Worm (Caenorhabditis elegans): ENCODE measurements around the gene F55H2.7.
A peak's percentile ranks its signal among the peaks of the same experiment; 100 is the strongest.

Gene F55H2.7

DNA sequence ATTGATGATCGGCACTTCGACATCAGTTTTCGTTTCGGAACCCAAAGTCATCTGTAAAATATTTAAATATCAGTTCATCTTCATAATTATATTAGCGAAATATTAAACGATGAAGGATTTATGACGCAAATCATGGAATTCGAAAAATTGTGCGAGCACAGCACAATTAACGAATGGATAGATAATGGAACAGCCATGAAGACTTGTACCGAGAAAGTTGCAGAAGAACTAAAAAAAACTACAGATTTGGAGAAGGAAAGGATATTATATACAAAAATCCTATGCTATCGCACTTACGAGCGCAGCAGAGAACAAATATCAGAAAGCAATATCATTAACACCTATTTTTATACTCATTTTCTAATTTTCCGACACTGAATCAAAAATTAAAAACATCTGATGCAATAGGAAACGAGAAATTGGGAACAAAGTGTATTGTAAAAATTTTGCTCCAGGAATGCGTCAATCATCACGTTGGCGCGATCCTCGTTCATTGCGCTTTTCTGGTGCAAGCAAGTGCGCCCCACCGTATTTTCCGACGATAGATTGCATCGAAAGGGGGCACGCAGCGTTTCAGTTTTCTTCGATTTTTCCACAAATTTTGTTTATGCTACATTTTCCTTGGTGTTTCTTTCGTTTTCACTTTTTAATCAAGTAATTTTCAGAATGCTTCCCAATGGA, 5.5 kb upstream of the F55H2.7 start, which contains the start of the genes clu-1 and prp-40 (continued):
- TF ChIP-seq let-607 (tag; optimal IDR thresholded peaks at IDR 0.05) (peak in 1 of 2 experiments; percentile 54), B0019.2 (GFP tag; conservative IDR thresholded peaks at IDR 0.05) (0 out of 2 replicates have a peak, but pooled peaks have one; percentile 33), ets-4 (GFP tag; optimal IDR thresholded peaks at IDR 0.05) (no peak), B0336.3 (GFP tag; IDR thresholded peaks at IDR 0.05) (peak; percentile 80), efl-1 (GFP tag; optimal IDR thresholded peaks at IDR 0.05) (peak; percentile 54), ztf-18 (tag; optimal IDR thresholded peaks at IDR 0.05) (peak; percentile 98), ekl-4 (GFP tag; IDR thresholded peaks at IDR 0.05) (peak; percentile 85), Y53G8AR.9 (GFP tag; conservative IDR thresholded peaks at IDR 0.05) (peak; percentile 80; the same call in 1 of the 2 replicates), madf-3 (GFP tag; IDR thresholded peaks at IDR 0.05) (no peak), tbp1 (GFP tag; optimal IDR thresholded peaks at IDR 0.05) (peak; percentile 58), mcd-1 (GFP tag; IDR thresholded peaks at IDR 0.05) (peak; percentile 95), nhr-80 (tag; optimal IDR thresholded peaks at IDR 0.05) (peak; percentile 76), rcor-1 (GFP tag; IDR thresholded peaks at IDR 0.05) (peak; percentile 70), dpl-1 (GFP tag; optimal IDR thresholded peaks at IDR 0.05) (peak; percentile 39), lsl-1 (GFP tag; optimal IDR thresholded peaks at IDR 0.05) (peak; percentile 72), lin-54 (GFP tag; optimal IDR thresholded peaks at IDR 0.05) (peak; percentile 78), atf-7 (tag; optimal IDR thresholded peaks at IDR 0.05) (peak; percentile 39), snpc-4 (GFP tag; optimal IDR thresholded peaks at IDR 0.05) (no peak), snpc-4 (tag; optimal IDR thresholded peaks at IDR 0.05) (peak; percentile 64 to 77 (median 70)), mes-4 (tag; optimal IDR thresholded peaks at IDR 0.05) (no peak), F10E7.11 (tag; optimal IDR thresholded peaks at IDR 0.05) (no peak), B0035.1 (tag; optimal IDR thresholded peaks at IDR 0.05) (no peak), repo-1 (tag; optimal IDR thresholded peaks at IDR 0.05) (peak; percentile 44), hmg-1.2 (GFP tag; IDR thresholded peaks at IDR 0.05) (peak; percentile 75), snpc-1.3 (tag; optimal IDR thresholded peaks at IDR 0.05; ENCODE audit: insufficient read depth) (peak; percentile 76), chd-7 (tag; optimal IDR thresholded peaks at IDR 0.05) (no peak)

DNA sequence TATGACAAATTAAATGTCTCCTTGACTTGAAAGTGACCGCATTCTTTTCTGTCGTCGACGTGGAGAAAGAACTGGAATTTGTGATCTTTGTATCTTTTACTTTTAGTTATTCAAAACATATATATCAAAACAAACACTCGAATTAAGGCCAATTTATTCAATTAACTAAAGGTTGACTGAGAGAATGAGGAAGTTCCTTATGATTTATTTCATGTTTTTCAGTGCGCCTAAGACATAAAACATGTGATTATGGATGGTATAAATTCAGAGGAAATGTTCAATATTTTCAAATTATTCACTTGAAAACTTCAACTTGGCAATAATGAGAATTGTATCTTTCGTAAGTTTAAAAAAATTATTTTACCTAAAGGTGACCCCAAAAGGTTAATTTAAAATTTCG, 2.5 kb downstream of the F55H2.7 start, which contains the start of gene F55H2.8:
Gene F55H2.8 (plus strand): TSS at position 301 of the 400 bp plus-strand sequence.
- TF ChIP-seq F49E8.2 (tag; optimal IDR thresholded peaks at IDR 0.05; ENCODE audit: insufficient read depth) (no peak), hmg-20 (GFP tag; IDR thresholded peaks at IDR 0.05) (no peak), F39B2.1 (GFP tag; IDR thresholded peaks at IDR 0.05) (no peak), ZK185.1 (tag; optimal IDR thresholded peaks at IDR 0.05; ENCODE audit: poor library complexity, severe bottlenecking) (no peak), lin-40 (tag; optimal IDR thresholded peaks at IDR 0.05) (no peak), snpc-3.4 (tag; optimal IDR thresholded peaks at IDR 0.05) (no peak), ztf-18 (tag; optimal IDR thresholded peaks at IDR 0.05) (no peak), akir-1 (GFP tag; optimal IDR thresholded peaks at IDR 0.05) (no peak), Y56A3A.18 (GFP tag; IDR thresholded peaks at IDR 0.05) (no peak), ztf-25 (GFP tag; IDR thresholded peaks at IDR 0.05) (no peak), madf-10 (tag; optimal IDR thresholded peaks at IDR 0.05) (no peak), rec-8 (tag; optimal IDR thresholded peaks at IDR 0.05) (no peak)
